Worm (Caenorhabditis elegans) whole organism, late embryonic: ENCODE data around the gene mdt-11.

Source experiments
- C08G9.2 ChIP-seq: sonication (generic microtip); optimal IDR thresholded peaks from 2 replicates; lab custom pipeline; 2016; ENCODE audit warnings: mild to moderate bottlenecking, missing genetic modification characterization, moderate library complexity, missing compliant biosample characterization
- C38D4.7 ChIP-seq: fragments of 200-800 bp; sonication (Bioruptor generic); optimal IDR thresholded peaks from 2 replicates; lab custom pipeline; 2018; ENCODE audit warnings: mild to moderate bottlenecking, missing genetic modification characterization, moderate library complexity, missing compliant biosample characterization
- F13H6.1 ChIP-seq: sonication (generic microtip); optimal IDR thresholded peaks from 2 replicates; lab custom pipeline; 2016; ENCODE audit warnings: missing genetic modification characterization, missing compliant biosample characterization
- K02D7.2 ChIP-seq: sonication (generic microtip); optimal IDR thresholded peaks from 2 replicates; lab custom pipeline; 2017; ENCODE audit warnings: mild to moderate bottlenecking, missing genetic modification characterization, missing compliant biosample characterization
- K09A11.1 ChIP-seq: sonication (generic microtip); optimal IDR thresholded peaks from 2 replicates; lab custom pipeline; 2017; ENCODE audit warnings: antibody characterized with exemption, mild to moderate bottlenecking, missing genetic modification characterization, missing compliant biosample characterization; ENCODE audit not compliant: insufficient read depth
- T23F11.4 ChIP-seq: fragments of 200-800 bp; sonication (Bioruptor generic); optimal IDR thresholded peaks from 2 replicates; lab custom pipeline; 2018; ENCODE audit warnings: mild to moderate bottlenecking, missing genetic modification characterization, missing compliant biosample characterization
- Y22D7AL.16 ChIP-seq: sonication (generic microtip); optimal IDR thresholded peaks from 2 replicates; lab custom pipeline; 2016; ENCODE audit warnings: missing genetic modification characterization, missing compliant biosample characterization
- ama-1 ChIP-seq: fragments of 150-350 bp; optimal IDR thresholded peaks from 2 replicates; lab custom pipeline; 2014
- ceh-14 ChIP-seq: sonication (generic microtip); optimal IDR thresholded peaks from 2 replicates; lab custom pipeline; 2016; ENCODE audit warnings: missing genotype, missing genetic modification characterization, missing compliant biosample characterization
- ceh-18 ChIP-seq: sonication (generic microtip); optimal IDR thresholded peaks from 2 replicates; lab custom pipeline; 2016; ENCODE audit warnings: missing genetic modification characterization, missing compliant biosample characterization
- ceh-19 ChIP-seq: fragments of 200-800 bp; sonication (Bioruptor generic); optimal IDR thresholded peaks from 2 replicates; lab custom pipeline; 2018; ENCODE audit warnings: mild to moderate bottlenecking, missing genetic modification characterization, missing compliant biosample characterization
- ceh-2 ChIP-seq: sonication (generic microtip); optimal IDR thresholded peaks from 2 replicates; lab custom pipeline; 2016; ENCODE audit warnings: missing genotype, missing genetic modification characterization, missing compliant biosample characterization
- ceh-22 ChIP-seq: sonication (generic microtip); optimal IDR thresholded peaks from 2 replicates; lab custom pipeline; 2017; ENCODE audit warnings: missing biosample characterization, missing genetic modification characterization
- ceh-24 ChIP-seq: sonication (generic microtip); optimal IDR thresholded peaks from 2 replicates; lab custom pipeline; 2016; ENCODE audit warnings: mild to moderate bottlenecking, missing genetic modification characterization, missing compliant biosample characterization
- ceh-30 ChIP-seq: fragments of 150-350 bp; optimal IDR thresholded peaks from 2 replicates; lab custom pipeline; 2014; ENCODE audit warnings: missing biosample characterization, missing genetic modification characterization
- ceh-31 ChIP-seq: sonication (generic microtip); optimal IDR thresholded peaks from 2 replicates; lab custom pipeline; 2016; ENCODE audit warnings: missing genetic modification characterization, missing compliant biosample characterization
- ceh-34 ChIP-seq: sonication (generic microtip); optimal IDR thresholded peaks from 2 replicates; lab custom pipeline; 2016; ENCODE audit warnings: mild to moderate bottlenecking, missing genetic modification characterization, missing compliant biosample characterization
- ceh-45 ChIP-seq: fragments of 200-800 bp; sonication (Bioruptor generic); IDR thresholded peaks from 2 replicates; pipeline ENCODE4 v1.3.6; 2022; ENCODE audit warnings: missing genetic modification reagents, missing genetic modification characterization, missing compliant biosample characterization
- ceh-48 ChIP-seq: sonication (generic microtip); optimal IDR thresholded peaks from 2 replicates; lab custom pipeline; 2016; ENCODE audit warnings: missing genetic modification characterization, inconsistent platforms, missing compliant biosample characterization
- ceh-6 ChIP-seq: fragments of 200-800 bp; sonication (Bioruptor generic); optimal IDR thresholded peaks from 2 replicates; lab custom pipeline; 2018; ENCODE audit warnings: mild to moderate bottlenecking, missing genetic modification characterization, missing compliant biosample characterization
- ceh-9 ChIP-seq: sonication (generic microtip); optimal IDR thresholded peaks from 2 replicates; lab custom pipeline; 2016; ENCODE audit warnings: mild to moderate bottlenecking, missing genetic modification characterization, inconsistent platforms, missing compliant biosample characterization
- che-1 ChIP-seq: sonication (generic microtip); optimal IDR thresholded peaks from 2 replicates; lab custom pipeline; 2016; ENCODE audit warnings: mild to moderate bottlenecking, missing genetic modification characterization, missing compliant biosample characterization
- dmd-4 ChIP-seq: sonication (generic microtip); optimal IDR thresholded peaks from 2 replicates; lab custom pipeline; 2016; ENCODE audit warnings: borderline replicate concordance, missing genetic modification characterization, missing compliant biosample characterization
- dve-1 ChIP-seq: sonication (generic microtip); optimal IDR thresholded peaks from 2 replicates; lab custom pipeline; 2017; ENCODE audit warnings: antibody characterized with exemption, mild to moderate bottlenecking, missing genetic modification characterization, missing compliant biosample characterization
- elt-2 ChIP-seq: sonication (generic microtip); optimal IDR thresholded peaks from 2 replicates; lab custom pipeline; 2016; ENCODE audit warnings: missing genetic modification reagents, missing genetic modification characterization, missing compliant biosample characterization
- elt-4 ChIP-seq: sonication (generic microtip); optimal IDR thresholded peaks from 2 replicates; lab custom pipeline; 2016; ENCODE audit warnings: missing genetic modification characterization, missing compliant biosample characterization
- ets-4 ChIP-seq: sonication (generic microtip); optimal IDR thresholded peaks from 2 replicates; lab custom pipeline; 2016; ENCODE audit warnings: missing genetic modification characterization, missing compliant biosample characterization
- eyg-1 ChIP-seq: sonication (generic microtip); optimal IDR thresholded peaks from 2 replicates; lab custom pipeline; 2016; ENCODE audit warnings: missing genotype, missing genetic modification characterization, missing compliant biosample characterization
- fax-1 ChIP-seq: sonication (generic microtip); optimal IDR thresholded peaks from 2 replicates; lab custom pipeline; 2016; ENCODE audit warnings: missing genotype, missing genetic modification characterization, missing compliant biosample characterization
- fkh-6 ChIP-seq: sonication (generic microtip); optimal IDR thresholded peaks from 2 replicates; lab custom pipeline; 2016; ENCODE audit warnings: missing genetic modification characterization, missing compliant biosample characterization
- hlh-13 ChIP-seq: fragments of 200-800 bp; sonication (Bioruptor generic); optimal IDR thresholded peaks from 2 replicates; lab custom pipeline; 2018; ENCODE audit warnings: mild to moderate bottlenecking, missing genetic modification characterization, missing compliant biosample characterization
- hlh-15 ChIP-seq: sonication (generic microtip); optimal IDR thresholded peaks from 2 replicates; lab custom pipeline; 2016; ENCODE audit warnings: missing genetic modification characterization, missing compliant biosample characterization
- hlh-30 ChIP-seq: sonication (generic microtip); optimal IDR thresholded peaks from 2 replicates; lab custom pipeline; 2017; ENCODE audit warnings: antibody characterized with exemption, missing genetic modification characterization, missing compliant biosample characterization; ENCODE audit not compliant: insufficient read depth
- hlh-6 ChIP-seq: sonication (generic microtip); optimal IDR thresholded peaks from 2 replicates; lab custom pipeline; 2016; ENCODE audit warnings: missing genotype, missing genetic modification characterization, missing compliant biosample characterization
- lim-6 ChIP-seq: sonication (generic microtip); optimal IDR thresholded peaks from 2 replicates; lab custom pipeline; 2016; ENCODE audit warnings: missing genetic modification characterization, missing compliant biosample characterization
- lin-11 ChIP-seq: fragments of 200-800 bp; sonication (Bioruptor generic); optimal IDR thresholded peaks from 2 replicates; lab custom pipeline; 2018; ENCODE audit warnings: mild to moderate bottlenecking, missing genetic modification characterization, missing compliant biosample characterization
- madf-2 ChIP-seq: sonication (generic microtip); optimal IDR thresholded peaks from 2 replicates; lab custom pipeline; 2017; ENCODE audit warnings: missing genetic modification characterization, missing compliant biosample characterization
- mec-3 ChIP-seq: sonication (generic microtip); optimal IDR thresholded peaks from 2 replicates; lab custom pipeline; 2016; ENCODE audit warnings: borderline replicate concordance, missing genetic modification characterization, missing compliant biosample characterization
- nfya-1 ChIP-seq: sonication (generic microtip); optimal IDR thresholded peaks from 2 replicates; lab custom pipeline; 2017; ENCODE audit warnings: missing genetic modification characterization, mild to moderate bottlenecking, missing compliant biosample characterization, antibody characterized with exemption, moderate library complexity
- nhr-11 ChIP-seq: fragments of 150-350 bp; optimal IDR thresholded peaks from 2 replicates; lab custom pipeline; 2014; ENCODE audit warnings: missing biosample characterization, missing genetic modification characterization
- npax-4 ChIP-seq: sonication (generic microtip); optimal IDR thresholded peaks from 2 replicates; lab custom pipeline; 2016; ENCODE audit warnings: missing genetic modification characterization, missing compliant biosample characterization
- pat-9 ChIP-seq: fragments of 200-800 bp; sonication (Bioruptor generic); optimal IDR thresholded peaks from 2 replicates; lab custom pipeline; 2018; ENCODE audit warnings: mild to moderate bottlenecking, missing genetic modification characterization, moderate library complexity, missing compliant biosample characterization
- pqm-1 ChIP-seq: sonication (generic microtip); optimal IDR thresholded peaks from 2 replicates; lab custom pipeline; 2016; ENCODE audit warnings: missing genetic modification characterization, missing compliant biosample characterization
- ref-2 ChIP-seq: sonication (generic microtip); optimal IDR thresholded peaks from 2 replicates; lab custom pipeline; 2016; ENCODE audit warnings: missing genetic modification characterization, missing compliant biosample characterization
- syd-9 ChIP-seq: sonication (generic microtip); optimal IDR thresholded peaks from 2 replicates; lab custom pipeline; 2016; ENCODE audit warnings: mild to moderate bottlenecking, missing genetic modification characterization, moderate library complexity, missing compliant biosample characterization
- tbx-2 ChIP-seq: sonication (generic microtip); optimal IDR thresholded peaks from 2 replicates; lab custom pipeline; 2016; ENCODE audit warnings: missing genetic modification characterization, missing compliant biosample characterization
- tbx-7 ChIP-seq: sonication (generic microtip); optimal IDR thresholded peaks from 2 replicates; lab custom pipeline; 2016; ENCODE audit warnings: missing genotype, missing genetic modification characterization, missing compliant biosample characterization
- unc-3 ChIP-seq, 2 experiments: fragments of 200-800 bp in 1 of 2; sonication (Bioruptor generic) in 1 of 2; sonication (generic microtip) in 1 of 2; conservative IDR thresholded peaks in 1 of 2; optimal IDR thresholded peaks in 1 of 2; 2 replicates each; pipeline versions ENCODE4 v1.3.6 to Lab custom; 2016 to 2022; ENCODE audit warnings: missing compliant biosample characterization in 2 of 2, missing genetic modification characterization in 2 of 2, missing genetic modification reagents in 1 of 2
- unc-42 ChIP-seq: sonication (generic microtip); optimal IDR thresholded peaks from 2 replicates; lab custom pipeline; 2016; ENCODE audit warnings: missing genotype, missing genetic modification characterization, missing compliant biosample characterization
- unc-55 ChIP-seq: sonication (generic microtip); optimal IDR thresholded peaks from 2 replicates; lab custom pipeline; 2017; ENCODE audit warnings: missing biosample characterization, missing genetic modification reagents, missing genetic modification characterization
- unc-86 ChIP-seq: sonication (generic microtip); optimal IDR thresholded peaks from 2 replicates; lab custom pipeline; 2016; ENCODE audit warnings: missing genetic modification characterization, missing compliant biosample characterization
- zip-5 ChIP-seq: sonication (generic microtip); optimal IDR thresholded peaks from 2 replicates; lab custom pipeline; 2016; ENCODE audit warnings: missing genetic modification characterization, missing compliant biosample characterization
- ztf-16 ChIP-seq: sonication (generic microtip); optimal IDR thresholded peaks from 2 replicates; lab custom pipeline; 2017; ENCODE audit warnings: missing genetic modification characterization, missing compliant biosample characterization

Gene mdt-11

ce11 chrIII:5024393-5024964 is 3.5 kb downstream of the mdt-11 start, which contains the start of gene pcf-11:
Gene pcf-11 (plus strand): TSS chrIII:5024914.
- no peak for TF ChIP-seq pat-9 (tag; lab: Kevin White, UChicago)
- TF ChIP-seq nhr-11 (tag; lab: Kevin White, UChicago) = no peak
- TF ChIP-seq fax-1 (tag; lab: Kevin White, UChicago) = no peak
- no peak for TF ChIP-seq ceh-22 (tag; lab: Kevin White, UChicago)
- TF ChIP-seq unc-55 (GFP tag; lab: Kevin White, UChicago) = peak; percentile 70
- no peak for TF ChIP-seq ceh-24 (tag; lab: Kevin White, UChicago)
- no peak for TF ChIP-seq fkh-6 (tag; lab: Kevin White, UChicago)
- TF ChIP-seq ama-1 (lab: Kevin White, UChicago) = no peak
- TF ChIP-seq F13H6.1 (tag; lab: Kevin White, UChicago) = no peak
- TF ChIP-seq C38D4.7 (GFP tag; lab: Kevin White, UChicago) = no peak
- TF ChIP-seq K02D7.2 = no peak
- TF ChIP-seq unc-42 (tag; lab: Kevin White, UChicago) = peak; percentile 27
- TF ChIP-seq hlh-13 (GFP tag; lab: Kevin White, UChicago) = no peak
- peak; percentile 63 for TF ChIP-seq ref-2
- TF ChIP-seq ceh-45 (GFP tag; lab: Robert Waterston, UW) = no peak
- TF ChIP-seq nfya-1 = peak; percentile 68
- TF ChIP-seq ceh-34 (tag; lab: Kevin White, UChicago) = no peak
- no peak for TF ChIP-seq unc-3 (GFP tag; conservative IDR thresholded peaks at IDR 0.05; lab: Robert Waterston, UW)
- TF ChIP-seq unc-3 (tag; optimal IDR thresholded peaks at IDR 0.05; lab: Kevin White, UChicago) = no peak
- no peak for TF ChIP-seq ceh-14
- no peak for TF ChIP-seq elt-2
- TF ChIP-seq ceh-18 = no peak
- TF ChIP-seq zip-5 (tag; lab: Kevin White, UChicago) = no peak
- no peak for TF ChIP-seq T23F11.4
- no peak for TF ChIP-seq lin-11 (tag; lab: Kevin White, UChicago)
- no peak for TF ChIP-seq ceh-9 (tag; lab: Kevin White, UChicago)
- no peak for TF ChIP-seq mec-3 (tag; lab: Kevin White, UChicago)
- TF ChIP-seq hlh-6 = no peak
- no peak for TF ChIP-seq elt-4 (tag; lab: Kevin White, UChicago)
- no peak for TF ChIP-seq ceh-30
- no peak for TF ChIP-seq npax-4 (tag; lab: Kevin White, UChicago)
- TF ChIP-seq eyg-1 (tag; lab: Kevin White, UChicago) = no peak
- no peak for TF ChIP-seq che-1 (tag; lab: Kevin White, UChicago)
- TF ChIP-seq lim-6 = no peak
- peak; percentile 7 for TF ChIP-seq unc-86
- TF ChIP-seq tbx-7 = no peak
- TF ChIP-seq ceh-6 (GFP tag; lab: Kevin White, UChicago) = no peak
- TF ChIP-seq ceh-31 (tag; lab: Kevin White, UChicago) = peak; percentile 53
- TF ChIP-seq dmd-4 (tag; lab: Kevin White, UChicago) = no peak
- TF ChIP-seq ceh-19 (GFP tag; lab: Kevin White, UChicago) = no peak
- TF ChIP-seq madf-2 (tag; lab: Kevin White, UChicago) = no peak
- no peak for TF ChIP-seq pqm-1 (tag; lab: Kevin White, UChicago)
- peak; percentile 18 for TF ChIP-seq ceh-2 (tag; lab: Kevin White, UChicago)
- no peak for TF ChIP-seq C08G9.2 (tag; lab: Kevin White, UChicago)
- peak; percentile 43 for TF ChIP-seq ets-4 (tag; lab: Kevin White, UChicago)
- peak; percentile 83 for TF ChIP-seq ceh-48 (tag; lab: Kevin White, UChicago)
- TF ChIP-seq Y22D7AL.16 (tag; lab: Kevin White, UChicago) = no peak
- no peak for TF ChIP-seq hlh-15 (tag; lab: Kevin White, UChicago)
- TF ChIP-seq tbx-2 = peak; percentile 17
- TF ChIP-seq ztf-16 (tag; lab: Kevin White, UChicago) = no peak
- TF ChIP-seq hlh-30 (tag; lab: Kevin White, UChicago) = peak; percentile 88
- no peak for TF ChIP-seq dve-1
- no peak for TF ChIP-seq syd-9 (tag; lab: Kevin White, UChicago)
- TF ChIP-seq K09A11.1 (tag; lab: Kevin White, UChicago) = no peak
